Fruit fly (Drosophila melanogaster) whole organism, pupa: ENCODE measurements around the gene Fitm.

Experiments used
- CG10348 ChIP-seq: fragments of 200-800 bp; sonication (Bioruptor generic); IDR thresholded peaks from 2 replicates; pipeline ENCODE4 v1.3.6; 2022; ENCODE audit warnings: missing biosample characterization, missing genetic modification characterization
- CG12605 ChIP-seq: fragments of 200-800 bp; sonication (Bioruptor generic); IDR thresholded peaks from 2 replicates; pipeline ENCODE4 v1.3.6; 2022; ENCODE audit warnings: missing biosample characterization, missing genetic modification characterization
- CG13204 ChIP-seq: fragments of 200-800 bp; sonication (Bioruptor generic); optimal IDR thresholded peaks from 2 replicates; lab custom pipeline; 2018; ENCODE audit warnings: missing biosample characterization, mild to moderate bottlenecking, missing genetic modification characterization, moderate library complexity
- CG15710 ChIP-seq: fragments of 200-800 bp; sonication (Bioruptor generic); optimal IDR thresholded peaks from 2 replicates; lab custom pipeline; 2018; ENCODE audit warnings: missing biosample characterization, mild to moderate bottlenecking, missing genetic modification characterization, moderate library complexity
- CG32121 ChIP-seq: fragments of 200-800 bp; sonication (Bioruptor generic); IDR thresholded peaks from 2 replicates; pipeline ENCODE4 v1.3.6; 2022; ENCODE audit warnings: missing biosample characterization, missing genetic modification characterization
- CG34367 ChIP-seq: fragments of 200-800 bp; sonication (Bioruptor generic); optimal IDR thresholded peaks from 2 replicates; lab custom pipeline; 2018; ENCODE audit warnings: missing biosample characterization, mild to moderate bottlenecking, missing genetic modification characterization
- CG4496 ChIP-seq: fragments of 200-800 bp; sonication (Bioruptor generic); IDR thresholded peaks from 3 replicates; pipeline ENCODE4 v1.3.6; 2022; ENCODE audit warnings: missing biosample characterization, missing genetic modification characterization
- CG8301 ChIP-seq: fragments of 200-800 bp; sonication (Bioruptor generic); optimal IDR thresholded peaks from 2 replicates; lab custom pipeline; 2018; ENCODE audit warnings: missing biosample characterization, mild to moderate bottlenecking, missing genetic modification characterization
- EcR ChIP-seq: fragments of 200-800 bp; sonication (Bioruptor generic); optimal IDR thresholded peaks from 3 replicates; lab custom pipeline; 2019; ENCODE audit warnings: missing biosample characterization, missing genetic modification characterization, mild to moderate bottlenecking, moderate library complexity, missing genetic modification reagents
- Ets98B ChIP-seq: fragments of 200-800 bp; sonication (Bioruptor generic); IDR thresholded peaks from 2 replicates; pipeline ENCODE4 v1.3.6; 2022; ENCODE audit warnings: missing biosample characterization, missing genetic modification characterization
- Pif1B ChIP-seq: fragments of 200-800 bp; sonication (Bioruptor generic); optimal IDR thresholded peaks from 3 replicates; lab custom pipeline; 2016; ENCODE audit warnings: missing biosample characterization, missing genetic modification characterization
- Snoo ChIP-seq: fragments of 200-800 bp; sonication (Bioruptor generic); optimal IDR thresholded peaks from 3 replicates; lab custom pipeline; 2017; ENCODE audit warnings: missing biosample characterization, mild to moderate bottlenecking, missing genetic modification characterization, inconsistent platforms
- gl ChIP-seq: fragments of 200-800 bp; sonication (Bioruptor generic); optimal IDR thresholded peaks from 2 replicates; lab custom pipeline; 2018; ENCODE audit warnings: missing biosample characterization, mild to moderate bottlenecking, missing genetic modification characterization
- rn ChIP-seq: fragments of 200-800 bp; sonication (Bioruptor generic); IDR thresholded peaks from 2 replicates; pipeline ENCODE4 v1.3.6; 2022; ENCODE audit warnings: missing biosample characterization, missing genetic modification characterization

DNA sequence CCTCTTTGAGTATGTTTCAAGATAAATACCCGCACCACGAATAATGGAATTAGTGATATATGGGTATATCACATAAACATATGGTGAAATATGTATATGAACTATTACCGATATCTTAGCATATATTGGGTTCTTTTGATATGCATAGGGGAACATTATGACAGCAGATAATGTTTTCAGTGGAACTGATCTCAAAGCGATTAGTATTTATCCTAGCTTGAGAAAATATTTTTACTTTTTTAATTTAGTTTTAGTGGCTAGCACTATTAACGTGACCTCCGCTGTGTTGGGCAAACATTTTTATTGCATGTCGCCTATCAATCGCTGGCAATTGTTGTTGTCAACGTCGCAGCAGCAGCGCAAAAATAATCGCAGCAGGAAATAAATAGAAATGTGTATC, 42.5 kb upstream of the Fitm start:
- TF ChIP-seq Snoo (tag; lab: Kevin White, UChicago) (no peak), Ets98B (GFP tag; lab: Robert Waterston, UW) (peak; percentile 26; the same call in 1 of the 2 replicates), CG15710 (peak; percentile 43), EcR (GFP tag; lab: Kevin White, UChicago) (no peak), CG32121 (no peak), rn (no peak), CG34367 (peak; percentile 21), CG12605 (0 out of 2 replicates have a peak, but pooled peaks have one; percentile 8), CG8301 (peak; percentile 71), CG10348 (no peak), Pif1B (peak; percentile 9), CG13204 (GFP tag; lab: Kevin White, UChicago) (no peak), CG4496 (peak; percentile 76), gl (tag; lab: Kevin White, UChicago) (no peak)
